Worm (Caenorhabditis elegans) whole organism, young adult: ENCODE data around the gene glb-14.
A peak's percentile ranks its signal among the peaks of the same experiment; 100 is the strongest.

ENCODE experiments used
- C06A6.2 ChIP-seq: fragments of 200-800 bp; sonication (Bioruptor generic); conservative IDR thresholded peaks from 2 replicates; pipeline ENCODE4 v1.3.6; 2022; ENCODE audit warnings: missing genetic modification characterization, missing compliant biosample characterization
- F23B12.7 ChIP-seq: sonication (generic microtip); optimal IDR thresholded peaks from 2 replicates; lab custom pipeline; 2017; ENCODE audit warnings: missing genetic modification characterization, mild to moderate bottlenecking, missing compliant biosample characterization, antibody characterized with exemption, moderate library complexity; ENCODE audit not compliant: insufficient read depth
- F57C9.4 ChIP-seq: sonication (generic microtip); optimal IDR thresholded peaks from 2 replicates; lab custom pipeline; 2017; ENCODE audit warnings: mild to moderate bottlenecking, missing genetic modification characterization, missing compliant biosample characterization
- K12H6.12 ChIP-seq: fragments of 200-800 bp; sonication (Bioruptor generic); optimal IDR thresholded peaks from 2 replicates; lab custom pipeline; 2018; ENCODE audit warnings: mild to moderate bottlenecking, missing genetic modification characterization, missing compliant biosample characterization
- Y56A3A.18 ChIP-seq: fragments of 200-800 bp; sonication (Bioruptor generic); IDR thresholded peaks from 2 replicates; pipeline ENCODE4 v1.3.6; 2022; ENCODE audit warnings: missing genetic modification reagents, missing genetic modification characterization, missing compliant biosample characterization
- aptf-3 ChIP-seq: fragments of 200-800 bp; sonication (Bioruptor generic); IDR thresholded peaks from 2 replicates; pipeline ENCODE4 v1.3.6; 2022; ENCODE audit warnings: missing genetic modification characterization, missing compliant biosample characterization
- atf-7 ChIP-seq: sonication (generic microtip); optimal IDR thresholded peaks from 2 replicates; lab custom pipeline; 2017; ENCODE audit warnings: mild to moderate bottlenecking, missing genetic modification characterization, missing compliant biosample characterization
- cebp-1 ChIP-seq, 2 experiments: fragments of 200-800 bp in 1 of 2; sonication (Bioruptor generic) in 1 of 2; sonication (generic microtip) in 1 of 2; IDR thresholded peaks in 1 of 2; optimal IDR thresholded peaks in 1 of 2; 2 replicates each; pipeline versions ENCODE4 v1.3.6 to Lab custom; 2017 to 2022; ENCODE audit warnings: missing compliant biosample characterization in 2 of 2, missing genetic modification characterization in 2 of 2, mild to moderate bottlenecking in 1 of 2, missing genetic modification reagents in 1 of 2, moderate library complexity in 1 of 2
- ceh-91 ChIP-seq: fragments of 200-800 bp; sonication (Bioruptor generic); IDR thresholded peaks from 2 replicates; pipeline ENCODE4 v1.3.6; 2022; ENCODE audit warnings: missing genetic modification reagents, missing genetic modification characterization, missing compliant biosample characterization
- chd-7 ChIP-seq: sonication (generic microtip); optimal IDR thresholded peaks from 2 replicates; lab custom pipeline; 2016; ENCODE audit warnings: mild to moderate bottlenecking, missing genetic modification characterization, moderate library complexity, missing compliant biosample characterization
- efl-1 ChIP-seq: fragments of 150-350 bp; optimal IDR thresholded peaks from 2 replicates; lab custom pipeline; 2014; ENCODE audit warnings: missing biosample characterization, missing genetic modification reagents, missing genetic modification characterization
- ets-4 ChIP-seq: fragments of 200-800 bp; sonication (Bioruptor generic); optimal IDR thresholded peaks from 2 replicates; lab custom pipeline; 2018; ENCODE audit warnings: mild to moderate bottlenecking, missing genetic modification characterization, missing compliant biosample characterization
- fkh-3 ChIP-seq: sonication (generic microtip); optimal IDR thresholded peaks from 2 replicates; lab custom pipeline; 2016; ENCODE audit warnings: mild to moderate bottlenecking, missing genetic modification characterization, missing compliant biosample characterization
- gei-17 ChIP-seq: fragments of 200-800 bp; sonication (Bioruptor generic); optimal IDR thresholded peaks from 2 replicates; lab custom pipeline; 2018; ENCODE audit warnings: mild to moderate bottlenecking, missing genetic modification characterization, missing compliant biosample characterization
- hsf-1 ChIP-seq: fragments of 200-800 bp; sonication (Bioruptor generic); IDR thresholded peaks from 2 replicates; pipeline ENCODE4 v1.3.6; 2022; ENCODE audit warnings: missing genetic modification reagents, missing genetic modification characterization, missing compliant biosample characterization
- lag-1 ChIP-seq: fragments of 200-800 bp; sonication (Bioruptor generic); IDR thresholded peaks from 2 replicates; pipeline ENCODE4 v1.3.6; 2022; ENCODE audit warnings: missing genetic modification reagents, missing genetic modification characterization, missing compliant biosample characterization
- let-607 ChIP-seq, 2 experiments: fragments of 200-800 bp in 1 of 2; sonication (Bioruptor generic) in 1 of 2; sonication (generic microtip) in 1 of 2; optimal IDR thresholded peaks; 2 replicates each; lab custom pipeline; 2016 to 2018; ENCODE audit warnings: mild to moderate bottlenecking in 2 of 2, missing compliant biosample characterization in 2 of 2, missing genetic modification characterization in 2 of 2, moderate library complexity in 2 of 2, missing genotype in 1 of 2
- lin-35 ChIP-seq, 3 experiments: fragments of 150-350 bp in 2 of 3; sonication (generic microtip) in 1 of 3; optimal IDR thresholded peaks; 2 replicates each; lab custom pipeline; 2014 to 2018; ENCODE audit warnings: missing biosample characterization in 3 of 3, missing genetic modification characterization in 3 of 3, missing genetic modification reagents in 3 of 3
- lin-40 ChIP-seq: sonication (generic microtip); optimal IDR thresholded peaks from 2 replicates; lab custom pipeline; 2016; ENCODE audit warnings: missing genetic modification characterization, mild to moderate bottlenecking, missing compliant biosample characterization, missing genotype, missing genetic modification reagents
- lin-54 ChIP-seq: fragments of 200-800 bp; sonication (Bioruptor generic); optimal IDR thresholded peaks from 2 replicates; lab custom pipeline; 2018; ENCODE audit warnings: mild to moderate bottlenecking, missing genetic modification characterization, missing compliant biosample characterization
- lir-1 ChIP-seq: fragments of 200-800 bp; sonication (Bioruptor generic); conservative IDR thresholded peaks from 2 replicates; pipeline ENCODE4 v1.3.6; 2022; ENCODE audit warnings: missing genetic modification reagents, missing genetic modification characterization, missing compliant biosample characterization
- madf-10 ChIP-seq: sonication (generic microtip); optimal IDR thresholded peaks from 2 replicates; lab custom pipeline; 2016; ENCODE audit warnings: mild to moderate bottlenecking, missing genetic modification characterization, missing compliant biosample characterization
- madf-3 ChIP-seq: fragments of 200-800 bp; sonication (Bioruptor generic); IDR thresholded peaks from 2 replicates; pipeline ENCODE4 v1.3.6; 2022; ENCODE audit warnings: missing genetic modification reagents, missing genetic modification characterization, missing compliant biosample characterization
- mcd-1 ChIP-seq: fragments of 200-800 bp; sonication (Bioruptor generic); IDR thresholded peaks from 2 replicates; pipeline ENCODE4 v1.3.6; 2022; ENCODE audit warnings: missing genetic modification reagents, missing genetic modification characterization, missing compliant biosample characterization
- nfyb-1 ChIP-seq: fragments of 200-800 bp; sonication (Bioruptor generic); IDR thresholded peaks from 2 replicates; pipeline ENCODE4 v1.3.6; 2022; ENCODE audit warnings: missing genetic modification reagents, missing genetic modification characterization, missing compliant biosample characterization
- nhr-27 ChIP-seq: fragments of 200-800 bp; sonication (Bioruptor generic); optimal IDR thresholded peaks from 2 replicates; lab custom pipeline; 2018; ENCODE audit warnings: mild to moderate bottlenecking, missing genetic modification characterization, moderate library complexity, missing compliant biosample characterization
- nhr-80 ChIP-seq: sonication (generic microtip); optimal IDR thresholded peaks from 2 replicates; lab custom pipeline; 2016; ENCODE audit warnings: missing genetic modification characterization, missing compliant biosample characterization
- pha-4 ChIP-seq: fragments of 150-350 bp; sonication (generic microtip); optimal IDR thresholded peaks from 2 replicates; lab custom pipeline; 2014; ENCODE audit warnings: missing biosample characterization, missing genetic modification reagents, missing genetic modification characterization
- repo-1 ChIP-seq: sonication (generic microtip); optimal IDR thresholded peaks from 2 replicates; lab custom pipeline; 2017; ENCODE audit warnings: mild to moderate bottlenecking, missing genetic modification characterization, missing compliant biosample characterization
- rpc-1 ChIP-seq, 2 experiments: fragments of 150-350 bp in 1 of 2; sonication (generic microtip) in 1 of 2; optimal IDR thresholded peaks; 2 replicates each; lab custom pipeline; 2014 to 2018; ENCODE audit warnings: missing biosample characterization in 1 of 2, missing genetic modification characterization in 1 of 2, missing genetic modification reagents in 1 of 2, missing genotype in 1 of 2
- snpc-1.3 ChIP-seq: sonication (generic microtip); optimal IDR thresholded peaks from 2 replicates; lab custom pipeline; 2017; ENCODE audit warnings: missing genetic modification characterization, mild to moderate bottlenecking, missing compliant biosample characterization, antibody characterized with exemption, moderate library complexity, missing genotype, missing genetic modification reagents; ENCODE audit not compliant: insufficient read depth
- snpc-3.4 ChIP-seq: sonication (generic microtip); optimal IDR thresholded peaks from 2 replicates; lab custom pipeline; 2017; ENCODE audit warnings: missing genetic modification characterization, mild to moderate bottlenecking, missing compliant biosample characterization, antibody characterized with exemption, moderate library complexity, missing genotype, missing genetic modification reagents
- snpc-4 ChIP-seq, 5 experiments: fragments of 150-350 bp in 1 of 5; sonication (generic microtip) in 4 of 5; optimal IDR thresholded peaks; 2 replicates each; lab custom pipeline; 2014 to 2018; ENCODE audit warnings: missing genetic modification characterization in 5 of 5, missing biosample characterization in 3 of 5, antibody characterized with exemption in 2 of 5, mild to moderate bottlenecking in 2 of 5, missing compliant biosample characterization in 2 of 5, missing genotype in 2 of 5, moderate library complexity in 2 of 5, missing genetic modification reagents in 1 of 5
- somi-1 ChIP-seq: fragments of 200-800 bp; sonication (Bioruptor generic); optimal IDR thresholded peaks from 2 replicates; lab custom pipeline; 2018; ENCODE audit warnings: mild to moderate bottlenecking, missing genetic modification characterization, missing compliant biosample characterization
- tbp1 ChIP-seq: fragments of 200-800 bp; sonication (Bioruptor generic); optimal IDR thresholded peaks from 2 replicates; lab custom pipeline; 2018; ENCODE audit warnings: mild to moderate bottlenecking, missing genetic modification characterization, missing compliant biosample characterization
- ztf-25 ChIP-seq: fragments of 200-800 bp; sonication (Bioruptor generic); IDR thresholded peaks from 2 replicates; pipeline ENCODE4 v1.3.6; 2022; ENCODE audit warnings: missing genetic modification reagents, missing genetic modification characterization, missing compliant biosample characterization
- ztf-26 ChIP-seq: sonication (generic microtip); optimal IDR thresholded peaks from 2 replicates; lab custom pipeline; 2017; ENCODE audit warnings: missing genetic modification characterization, missing compliant biosample characterization
- ztf-28 ChIP-seq: fragments of 200-800 bp; sonication (Bioruptor generic); IDR thresholded peaks from 2 replicates; pipeline ENCODE4 v1.3.6; 2022; ENCODE audit warnings: missing genetic modification reagents, missing genetic modification characterization, missing compliant biosample characterization
- ztf-6 ChIP-seq: fragments of 200-800 bp; sonication (Bioruptor generic); IDR thresholded peaks from 2 replicates; pipeline ENCODE4 v1.3.6; 2022; ENCODE audit warnings: missing genetic modification reagents, missing genetic modification characterization, missing compliant biosample characterization

glb-14 gene

ce11 chrV:15566511-15567178, 21.9 kb upstream of the glb-14 start (continued):
- TF ChIP-seq ztf-25 (GFP tag; lab: Robert Waterston, UW) = no peak
- TF ChIP-seq mcd-1 (GFP tag; lab: Robert Waterston, UW) = 0 out of 2 replicates have a peak, but pooled peaks have one; percentile 4
- TF ChIP-seq ztf-26 = peak; percentile 58
- TF ChIP-seq pha-4 (tag; lab: Kevin White, UChicago) = no peak
- no peak for TF ChIP-seq gei-17
- TF ChIP-seq F57C9.4 (tag; lab: Kevin White, UChicago) = no peak
- TF ChIP-seq madf-10 (tag; lab: Kevin White, UChicago) = peak; percentile 14
- TF ChIP-seq aptf-3 (GFP tag; lab: Robert Waterston, UW) = no peak
- TF ChIP-seq, all 124 proteins: peak for 32

- no peak for TF ChIP-seq lag-1 (GFP tag; lab: Robert Waterston, UW)
- TF ChIP-seq lin-35 (GFP tag; optimal IDR thresholded peaks at IDR 0.05; lab: Kevin White, UChicago) = no peak
- no peak for TF ChIP-seq nfyb-1 (GFP tag; lab: Robert Waterston, UW)
- TF ChIP-seq snpc-4 (GFP tag; optimal IDR thresholded peaks at IDR 0.05; lab: Kevin White, UChicago) = no peak
- TF ChIP-seq snpc-4 (tag; optimal IDR thresholded peaks at IDR 0.05; lab: Kevin White, UChicago) = peak in 1 of 4 experiments; percentile 13
- TF ChIP-seq somi-1 (GFP tag; lab: Kevin White, UChicago) = peak; percentile 37
- no peak for TF ChIP-seq ztf-6
- no peak for TF ChIP-seq repo-1 (tag; lab: Kevin White, UChicago)
- no peak for TF ChIP-seq K12H6.12 (tag; lab: Kevin White, UChicago)
- no peak for TF ChIP-seq fkh-3 (tag; lab: Kevin White, UChicago)
- TF ChIP-seq rpc-1 (optimal IDR thresholded peaks at IDR 0.05; lab: Kevin White, UChicago) = no peak
- no peak for TF ChIP-seq rpc-1 (tag; optimal IDR thresholded peaks at IDR 0.05; lab: Kevin White, UChicago)
- TF ChIP-seq atf-7 (tag; lab: Kevin White, UChicago) = no peak
- TF ChIP-seq nhr-80 (tag; lab: Kevin White, UChicago) = peak; percentile 61
- peak; percentile 22 for TF ChIP-seq tbp1 (GFP tag; lab: Kevin White, UChicago)
- peak; percentile 4 for TF ChIP-seq lin-40 (tag; lab: Kevin White, UChicago)
- no peak for TF ChIP-seq efl-1
- TF ChIP-seq cebp-1 (GFP tag; IDR thresholded peaks at IDR 0.05; lab: Robert Waterston, UW) = no peak
- no peak for TF ChIP-seq cebp-1 (tag; optimal IDR thresholded peaks at IDR 0.05; lab: Kevin White, UChicago)
- no peak for TF ChIP-seq madf-3 (GFP tag; lab: Robert Waterston, UW)
- no peak for TF ChIP-seq F23B12.7 (tag; lab: Kevin White, UChicago)
- no peak for TF ChIP-seq snpc-3.4 (tag; lab: Kevin White, UChicago)
- no peak for TF ChIP-seq let-607 (tag; optimal IDR thresholded peaks at IDR 0.05; lab: Kevin White, UChicago)
- no peak for TF ChIP-seq ztf-28 (GFP tag; lab: Robert Waterston, UW)
- no peak for TF ChIP-seq nhr-27 (tag; lab: Kevin White, UChicago)
- TF ChIP-seq Y56A3A.18 (GFP tag; lab: Robert Waterston, UW) = no peak
- TF ChIP-seq chd-7 = peak; percentile 12
- TF ChIP-seq lir-1 = no peak
- TF ChIP-seq snpc-1.3 = no peak
- TF ChIP-seq ceh-91 (GFP tag; lab: Robert Waterston, UW) = no peak
- TF ChIP-seq hsf-1 (GFP tag; lab: Robert Waterston, UW) = no peak
- TF ChIP-seq ztf-26 = peak; percentile 69
- no peak for TF ChIP-seq ets-4
- 0 out of 2 replicates have a peak, but pooled peaks have one; percentile 24 for TF ChIP-seq C06A6.2 (GFP tag; lab: Robert Waterston, UW)
- peak; percentile 11 for TF ChIP-seq lin-54 (GFP tag; lab: Kevin White, UChicago)
These were observed 19.2 kb upstream of the glb-14 start for ce11 chrV:15563985-15564384.
